Worm (Caenorhabditis elegans) whole organism, L2 larva: Measurements from ENCODE around the gene T23F2.4.

Experiments
- C34F6.9 ChIP-seq: fragments of 150-350 bp; optimal IDR thresholded peaks from 2 replicates; lab custom pipeline; 2014; ENCODE audit warnings: missing biosample characterization, missing genetic modification characterization
- F13H6.1 ChIP-seq: sonication (generic microtip); optimal IDR thresholded peaks from 2 replicates; lab custom pipeline; 2016; ENCODE audit warnings: missing genetic modification characterization, missing compliant biosample characterization
- R02D3.7 ChIP-seq: fragments of 150-350 bp; optimal IDR thresholded peaks from 2 replicates; lab custom pipeline; 2014; ENCODE audit warnings: missing biosample characterization, missing genetic modification characterization
- ZK546.5 ChIP-seq: sonication (generic microtip); optimal IDR thresholded peaks from 2 replicates; lab custom pipeline; 2017; ENCODE audit warnings: missing biosample characterization, missing genetic modification characterization
- alr-1 ChIP-seq: fragments of 150-350 bp; optimal IDR thresholded peaks from 2 replicates; lab custom pipeline; 2014; ENCODE audit warnings: missing biosample characterization, missing genetic modification characterization
- aly-2 ChIP-seq: fragments of 150-350 bp; optimal IDR thresholded peaks from 2 replicates; lab custom pipeline; 2014; ENCODE audit warnings: missing biosample characterization, missing genetic modification characterization
- blmp-1 ChIP-seq: sonication (generic microtip); optimal IDR thresholded peaks from 2 replicates; lab custom pipeline; 2017; ENCODE audit warnings: missing genetic modification characterization, mild to moderate bottlenecking, missing compliant biosample characterization, antibody characterized with exemption, moderate library complexity; ENCODE audit not compliant: insufficient read depth
- ceh-16 ChIP-seq: fragments of 150-350 bp; optimal IDR thresholded peaks from 2 replicates; lab custom pipeline; 2014; ENCODE audit warnings: missing biosample characterization, missing genetic modification characterization
- crh-2 ChIP-seq: sonication (generic microtip); optimal IDR thresholded peaks from 2 replicates; lab custom pipeline; 2017; ENCODE audit warnings: missing biosample characterization, missing genetic modification characterization
- dmd-4 ChIP-seq: sonication (generic microtip); optimal IDR thresholded peaks from 2 replicates; lab custom pipeline; 2017; ENCODE audit warnings: missing biosample characterization, missing genetic modification characterization
- egl-27 ChIP-seq: sonication (generic microtip); optimal IDR thresholded peaks from 3 replicates; lab custom pipeline; 2017; ENCODE audit warnings: missing biosample characterization, missing genetic modification reagents, missing genetic modification characterization
- elt-1 ChIP-seq: fragments of 150-350 bp; optimal IDR thresholded peaks from 2 replicates; lab custom pipeline; 2014; ENCODE audit warnings: missing biosample characterization, missing genetic modification characterization
- fos-1 ChIP-seq: fragments of 150-350 bp; optimal IDR thresholded peaks from 2 replicates; lab custom pipeline; 2014; ENCODE audit warnings: missing biosample characterization, missing genetic modification characterization
- gmeb-1 ChIP-seq: fragments of 150-350 bp; optimal IDR thresholded peaks from 2 replicates; lab custom pipeline; 2014; ENCODE audit warnings: missing biosample characterization, missing genetic modification characterization
- lin-11 ChIP-seq: fragments of 150-350 bp; sonication (generic microtip); optimal IDR thresholded peaks from 2 replicates; lab custom pipeline; 2014; ENCODE audit warnings: missing biosample characterization, missing genetic modification characterization, inconsistent platforms, mixed read lengths
- lin-39 ChIP-seq: fragments of 150-350 bp; optimal IDR thresholded peaks from 2 replicates; lab custom pipeline; 2014; ENCODE audit warnings: missing biosample characterization, missing genetic modification reagents, missing genetic modification characterization
- lsy-2 ChIP-seq, 2 experiments: fragments of 150-350 bp in 1 of 2; sonication (generic microtip) in 1 of 2; optimal IDR thresholded peaks; 2 replicates each; lab custom pipeline; 2014 to 2017; ENCODE audit warnings: missing biosample characterization in 2 of 2, missing genetic modification characterization in 2 of 2
- mab-5 ChIP-seq: fragments of 150-350 bp; optimal IDR thresholded peaks from 2 replicates; lab custom pipeline; 2014; ENCODE audit warnings: missing biosample characterization, missing genetic modification characterization
- mdl-1 ChIP-seq, 2 experiments: fragments of 150-350 bp in 1 of 2; sonication (generic microtip) in 1 of 2; optimal IDR thresholded peaks; 2 replicates each; lab custom pipeline; 2017; ENCODE audit warnings: missing biosample characterization in 2 of 2, missing genetic modification characterization in 2 of 2
- nhr-10 ChIP-seq: sonication (generic microtip); optimal IDR thresholded peaks from 2 replicates; lab custom pipeline; 2017; ENCODE audit warnings: missing biosample characterization, missing genetic modification characterization
- nhr-129 ChIP-seq: fragments of 150-350 bp; optimal IDR thresholded peaks from 2 replicates; lab custom pipeline; 2014; ENCODE audit warnings: missing biosample characterization, missing genetic modification characterization
- nhr-21 ChIP-seq: fragments of 150-350 bp; optimal IDR thresholded peaks from 2 replicates; lab custom pipeline; 2014; ENCODE audit warnings: missing biosample characterization, missing genetic modification characterization
- nhr-23 ChIP-seq: fragments of 150-350 bp; optimal IDR thresholded peaks from 2 replicates; lab custom pipeline; 2014; ENCODE audit warnings: missing biosample characterization, missing genetic modification reagents, missing genetic modification characterization
- nhr-25 ChIP-seq: fragments of 150-350 bp; sonication (generic microtip); optimal IDR thresholded peaks from 3 replicates; lab custom pipeline; 2014; ENCODE audit warnings: missing biosample characterization, missing genetic modification characterization
- nhr-6 ChIP-seq: fragments of 150-350 bp; optimal IDR thresholded peaks from 2 replicates; lab custom pipeline; 2014; ENCODE audit warnings: missing biosample characterization, missing genetic modification characterization
- nhr-77 ChIP-seq: fragments of 150-350 bp; optimal IDR thresholded peaks from 2 replicates; lab custom pipeline; 2014; ENCODE audit warnings: missing biosample characterization, missing genetic modification characterization
- peb-1 ChIP-seq: fragments of 150-350 bp; optimal IDR thresholded peaks from 2 replicates; lab custom pipeline; 2014; ENCODE audit warnings: missing biosample characterization, missing genetic modification characterization
- sem-4 ChIP-seq: fragments of 150-350 bp; optimal IDR thresholded peaks from 2 replicates; lab custom pipeline; 2014; ENCODE audit warnings: missing biosample characterization, missing genetic modification reagents, missing genetic modification characterization
- skn-1 ChIP-seq: sonication (generic microtip); optimal IDR thresholded peaks from 2 replicates; lab custom pipeline; 2017; ENCODE audit warnings: missing biosample characterization, missing genetic modification characterization
- sma-3 ChIP-seq: sonication (generic microtip); optimal IDR thresholded peaks from 2 replicates; lab custom pipeline; 2016; ENCODE audit warnings: missing genetic modification reagents, missing genetic modification characterization, missing compliant biosample characterization
- sma-9 ChIP-seq, 2 experiments: fragments of 150-350 bp in 1 of 2; sonication (generic microtip) in 1 of 2; optimal IDR thresholded peaks; 2 replicates each; lab custom pipeline; 2014 to 2016; ENCODE audit warnings: missing genetic modification characterization in 2 of 2, mild to moderate bottlenecking in 1 of 2, missing biosample characterization in 1 of 2, missing compliant biosample characterization in 1 of 2, missing genetic modification reagents in 1 of 2, moderate library complexity in 1 of 2
- unc-39 ChIP-seq: fragments of 150-350 bp; optimal IDR thresholded peaks from 2 replicates; lab custom pipeline; 2014; ENCODE audit warnings: missing biosample characterization, missing genetic modification characterization
- unc-55 ChIP-seq: fragments of 150-350 bp; sonication (generic microtip); optimal IDR thresholded peaks from 3 replicates; lab custom pipeline; 2014; ENCODE audit warnings: missing biosample characterization, missing genetic modification reagents, missing genetic modification characterization
- unc-62 ChIP-seq: fragments of 150-350 bp; optimal IDR thresholded peaks from 2 replicates; lab custom pipeline; 2014; ENCODE audit warnings: missing biosample characterization, missing genetic modification reagents, missing genetic modification characterization
- zag-1 ChIP-seq: fragments of 150-350 bp; optimal IDR thresholded peaks from 2 replicates; lab custom pipeline; 2014; ENCODE audit warnings: missing biosample characterization, missing genetic modification characterization
- ztf-11 ChIP-seq: sonication (generic microtip); optimal IDR thresholded peaks from 2 replicates; lab custom pipeline; 2017; ENCODE audit warnings: missing biosample characterization, missing genetic modification characterization
- ztf-4 ChIP-seq: fragments of 150-350 bp; optimal IDR thresholded peaks from 2 replicates; lab custom pipeline; 2014; ENCODE audit warnings: missing biosample characterization, missing genetic modification characterization

T23F2.4 gene

ce11 chrX:5516365-5516764, 1.5 kb upstream of the T23F2.4 start:
- TF ChIP-seq unc-62 (no peak), C34F6.9 (tag; lab: Kevin White, UChicago) (no peak), nhr-25 (tag; lab: Kevin White, UChicago) (peak; percentile 18), egl-27 (tag; lab: Kevin White, UChicago) (no peak), crh-2 (tag; lab: Kevin White, UChicago) (peak; percentile 42), lin-39 (tag; lab: Kevin White, UChicago) (no peak), zag-1 (no peak), nhr-129 (tag; lab: Kevin White, UChicago) (peak; percentile 40)

- TF ChIP-seq F13H6.1 (tag; lab: Kevin White, UChicago), result no peak
- TF ChIP-seq mab-5 (tag; lab: Kevin White, UChicago), result no peak
- TF ChIP-seq skn-1 (tag; lab: Kevin White, UChicago), result no peak
- TF ChIP-seq sem-4 (tag; lab: Kevin White, UChicago), result peak; percentile 39
- TF ChIP-seq sma-9 (GFP tag; optimal IDR thresholded peaks at IDR 0.05; lab: Kevin White, UChicago), result peak; percentile 57
- no peak for TF ChIP-seq sma-9 (tag; optimal IDR thresholded peaks at IDR 0.05; lab: Kevin White, UChicago)
- no peak for TF ChIP-seq lin-39 (tag; lab: Kevin White, UChicago)
- no peak for TF ChIP-seq ceh-16 (tag; lab: Kevin White, UChicago)
- TF ChIP-seq nhr-129 (tag; lab: Kevin White, UChicago), result peak; percentile 3
- TF ChIP-seq nhr-77, result no peak
Observed at ce11 chrX:5515459-5515858, 575 bp upstream of the T23F2.4 start.

DNA sequence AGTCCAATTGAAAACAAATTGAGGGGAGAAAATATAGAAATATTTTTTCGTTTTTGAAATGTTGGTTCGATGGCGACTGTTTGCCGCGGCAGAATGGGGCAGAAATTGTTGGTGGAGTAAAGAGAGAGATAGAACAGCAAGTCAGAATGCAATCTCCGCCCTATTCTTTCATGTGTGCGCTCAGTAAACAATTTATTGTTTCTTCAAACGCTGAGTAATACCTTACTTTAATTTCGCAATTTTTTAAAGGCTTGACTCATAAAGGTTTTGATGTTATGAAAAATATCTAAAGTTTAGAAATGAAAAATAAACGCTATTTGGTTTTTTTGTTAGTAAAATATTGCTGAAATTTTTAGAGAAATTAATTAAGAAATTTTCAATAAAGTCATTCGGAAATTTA, 538 bp downstream of the T23F2.4 start:
- no peak for TF ChIP-seq nhr-6
- no peak for TF ChIP-seq alr-1 (tag; lab: Kevin White, UChicago)
- TF ChIP-seq peb-1 (tag; lab: Kevin White, UChicago), result no peak
- no peak for TF ChIP-seq elt-1
- TF ChIP-seq egl-27 (tag; lab: Kevin White, UChicago), result no peak
- no peak for TF ChIP-seq crh-2 (tag; lab: Kevin White, UChicago)
- no peak for TF ChIP-seq ztf-11 (tag; lab: Kevin White, UChicago)
- no peak for TF ChIP-seq nhr-23 (tag; lab: Kevin White, UChicago)
- TF ChIP-seq unc-55 (GFP tag; lab: Kevin White, UChicago), result no peak
- no peak for TF ChIP-seq gmeb-1 (tag; lab: Kevin White, UChicago)
- no peak for TF ChIP-seq C34F6.9 (tag; lab: Kevin White, UChicago)
- no peak for TF ChIP-seq nhr-10 (tag; lab: Kevin White, UChicago)
- no peak for TF ChIP-seq aly-2 (tag; lab: Kevin White, UChicago)
- TF ChIP-seq mdl-1 (tag; optimal IDR thresholded peaks at IDR 0.05; lab: Kevin White, UChicago), result no peak
- no peak for TF ChIP-seq R02D3.7 (tag; lab: Kevin White, UChicago)
- no peak for TF ChIP-seq blmp-1 (tag; lab: Kevin White, UChicago)

DNA sequence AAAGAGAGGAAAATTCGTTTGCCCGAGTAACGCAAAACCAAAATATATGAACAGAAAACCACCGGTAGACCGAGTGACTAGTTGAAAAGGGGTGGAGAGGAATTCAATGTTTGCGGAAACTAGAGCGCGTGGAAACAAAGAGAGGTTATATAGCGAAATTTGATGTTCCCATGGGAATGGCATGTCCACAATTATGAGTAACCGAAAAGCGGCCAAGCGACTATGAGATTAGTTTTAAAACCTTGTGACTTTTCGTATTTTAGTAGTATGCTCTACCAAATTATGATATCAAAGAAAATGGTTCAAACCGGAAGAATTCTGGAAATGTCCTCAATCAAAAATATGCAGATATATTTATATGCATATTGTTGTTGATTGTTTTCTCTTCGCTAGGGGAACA, 2.2 kb downstream of the T23F2.4 start:
- TF ChIP-seq C34F6.9 (tag; lab: Kevin White, UChicago), result peak; percentile 14
- no peak for TF ChIP-seq ztf-4 (tag; lab: Kevin White, UChicago)
- TF ChIP-seq nhr-21 (tag; lab: Kevin White, UChicago), result no peak
- TF ChIP-seq lin-11 (tag; lab: Kevin White, UChicago), result peak; percentile 26
- TF ChIP-seq lsy-2 (tag; optimal IDR thresholded peaks at IDR 0.05; lab: Kevin White, UChicago), result peak in 1 of 2 experiments; percentile 6
- TF ChIP-seq F13H6.1 (tag; lab: Kevin White, UChicago), result peak; percentile 29
- peak; percentile 33 for TF ChIP-seq nhr-129 (tag; lab: Kevin White, UChicago)
- TF ChIP-seq fos-1 (tag; lab: Kevin White, UChicago), result peak; percentile 6

DNA sequence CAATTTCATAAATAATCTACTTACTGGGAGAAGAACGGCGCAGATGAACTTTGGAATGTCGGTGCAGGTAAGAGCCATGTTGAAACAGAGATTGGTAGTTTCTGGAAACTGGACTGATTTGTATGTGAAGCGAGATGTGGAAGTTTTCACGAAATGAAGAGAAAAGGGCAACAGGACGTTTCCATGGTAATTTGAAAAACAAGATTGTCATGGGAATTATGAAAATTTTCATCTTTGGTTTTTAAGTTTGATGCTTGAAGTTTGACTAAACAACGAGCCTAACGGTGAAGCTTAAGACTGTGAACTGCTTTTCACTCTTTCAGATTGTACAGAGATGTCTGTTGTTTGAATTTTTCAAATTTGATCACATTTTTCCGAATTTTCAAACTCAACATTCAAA, 2.7 kb downstream of the T23F2.4 start, which contains the start of gene T23F2.3:
T23F2.3 (minus strand) TSS at position 101 of the 400 bp plus-strand sequence.
- TF ChIP-seq ZK546.5 (tag; lab: Kevin White, UChicago) (no peak), lin-11 (tag; lab: Kevin White, UChicago) (no peak), blmp-1 (tag; lab: Kevin White, UChicago) (no peak), unc-39 (tag; lab: Kevin White, UChicago) (no peak), nhr-21 (tag; lab: Kevin White, UChicago) (no peak), sma-3 (no peak), peb-1 (tag; lab: Kevin White, UChicago) (no peak), zag-1 (no peak), R02D3.7 (tag; lab: Kevin White, UChicago) (no peak), dmd-4 (tag; lab: Kevin White, UChicago) (no peak)
